Fruit fly (Drosophila melanogaster) whole organism, embryonic: Measurements from ENCODE around the gene Dbp73D.
A peak's percentile ranks its signal among the peaks of the same experiment; 100 is the strongest.

ENCODE experiments used
- CG10543 ChIP-seq: fragments of 200-800 bp; sonication (Bioruptor generic); optimal IDR thresholded peaks from 3 replicates; lab custom pipeline; 2017; ENCODE audit warnings: missing biosample characterization, mild to moderate bottlenecking, missing genetic modification characterization, moderate library complexity
- CG10979 ChIP-seq: fragments of 200-800 bp; sonication (Bioruptor generic); optimal IDR thresholded peaks from 2 replicates; lab custom pipeline; 2018; ENCODE audit warnings: missing biosample characterization, mild to moderate bottlenecking, missing genetic modification characterization, moderate library complexity
- CG12104 ChIP-seq: fragments of 200-800 bp; sonication (Bioruptor generic); optimal IDR thresholded peaks from 3 replicates; lab custom pipeline; 2016; ENCODE audit warnings: missing biosample characterization, missing genetic modification characterization
- CG12744 ChIP-seq: fragments of 200-800 bp; sonication (Bioruptor generic); optimal IDR thresholded peaks from 2 replicates; lab custom pipeline; 2016; ENCODE audit warnings: missing biosample characterization, missing genetic modification characterization
- CG13287 ChIP-seq: fragments of 200-800 bp; sonication (Bioruptor generic); IDR thresholded peaks from 2 replicates; pipeline ENCODE4 v1.3.6; 2022; ENCODE audit warnings: missing biosample characterization, missing genetic modification characterization; ENCODE audit not compliant: partially characterized antibody
- CG17359 ChIP-seq: fragments of 200-800 bp; sonication (Bioruptor generic); optimal IDR thresholded peaks from 3 replicates; lab custom pipeline; 2018; ENCODE audit warnings: missing biosample characterization, mild to moderate bottlenecking, missing genetic modification characterization, moderate library complexity
- CG30020 ChIP-seq: fragments of 200-800 bp; optimal IDR thresholded peaks from 2 replicates; lab custom pipeline; 2019; ENCODE audit warnings: missing biosample characterization, mild to moderate bottlenecking, missing genetic modification characterization, moderate library complexity
- CG32772 ChIP-seq: fragments of 200-800 bp; sonication (Bioruptor generic); IDR thresholded peaks from 2 replicates; pipeline ENCODE4 v1.3.6; 2022; ENCODE audit warnings: missing biosample characterization, missing genetic modification characterization
- CG34224 ChIP-seq: fragments of 200-800 bp; sonication (Bioruptor generic); IDR thresholded peaks from 3 replicates; pipeline ENCODE4 v1.3.6; 2022; ENCODE audit warnings: missing biosample characterization, missing genetic modification characterization; ENCODE audit not compliant: partially characterized antibody
- CG4854 ChIP-seq: fragments of 200-800 bp; sonication (Bioruptor generic); optimal IDR thresholded peaks from 2 replicates; lab custom pipeline; 2016; ENCODE audit warnings: missing biosample characterization, missing genetic modification characterization, inconsistent platforms
- CG5953 ChIP-seq: fragments of 200-800 bp; sonication (Bioruptor generic); IDR thresholded peaks from 2 replicates; pipeline ENCODE4 v1.3.6; 2022; ENCODE audit warnings: missing biosample characterization, missing genetic modification characterization
- CG7372 ChIP-seq: fragments of 200-800 bp; sonication (Bioruptor generic); IDR thresholded peaks from 2 replicates; pipeline ENCODE4 v1.3.6; 2022; ENCODE audit warnings: missing biosample characterization, missing genetic modification characterization
- CG7839 ChIP-seq: fragments of 200-800 bp; sonication (Bioruptor generic); optimal IDR thresholded peaks from 3 replicates; lab custom pipeline; 2018; ENCODE audit warnings: missing biosample characterization, mild to moderate bottlenecking, missing genetic modification characterization, moderate library complexity
- CG8089 ChIP-seq: fragments of 200-800 bp; sonication (Bioruptor generic); optimal IDR thresholded peaks from 3 replicates; lab custom pipeline; 2016; ENCODE audit warnings: missing biosample characterization, missing genetic modification characterization
- CG8924 ChIP-seq: fragments of 200-800 bp; optimal IDR thresholded peaks from 3 replicates; lab custom pipeline; 2019; ENCODE audit warnings: missing biosample characterization, mild to moderate bottlenecking, missing genetic modification characterization, moderate library complexity
- CG9797 ChIP-seq: fragments of 200-800 bp; sonication (Bioruptor generic); optimal IDR thresholded peaks from 3 replicates; lab custom pipeline; 2018; ENCODE audit warnings: missing biosample characterization, mild to moderate bottlenecking, missing genetic modification characterization
- Chrac-16 ChIP-seq: fragments of 200-800 bp; sonication (Bioruptor generic); optimal IDR thresholded peaks from 3 replicates; lab custom pipeline; 2016; ENCODE audit warnings: missing biosample characterization, missing genetic modification characterization
- D19B ChIP-seq: fragments of 200-800 bp; sonication (Bioruptor generic); optimal IDR thresholded peaks from 2 replicates; lab custom pipeline; 2017; ENCODE audit warnings: missing biosample characterization, mild to moderate bottlenecking, missing genetic modification characterization
- Dbx ChIP-seq: fragments of 200-800 bp; sonication (Bioruptor generic); IDR thresholded peaks from 3 replicates; pipeline ENCODE4 v1.3.6; 2022; ENCODE audit warnings: missing biosample characterization, missing genetic modification characterization
- Dref ChIP-seq: fragments of 200-800 bp; sonication (Bioruptor generic); IDR thresholded peaks from 2 replicates; pipeline ENCODE4 v1.3.6; 2022; ENCODE audit warnings: missing biosample characterization, missing genetic modification characterization
- Fer1 ChIP-seq: fragments of 200-800 bp; sonication (Bioruptor generic); optimal IDR thresholded peaks from 2 replicates; lab custom pipeline; 2017; ENCODE audit warnings: missing biosample characterization, mild to moderate bottlenecking, missing genetic modification characterization
- Fer3 ChIP-seq: fragments of 200-800 bp; sonication (Bioruptor generic); optimal IDR thresholded peaks from 2 replicates; lab custom pipeline; 2018; ENCODE audit warnings: missing biosample characterization, mild to moderate bottlenecking, missing genetic modification characterization, moderate library complexity
- MBD-R2 ChIP-seq: fragments of 200-800 bp; sonication (Bioruptor generic); IDR thresholded peaks from 2 replicates; pipeline ENCODE4 v1.3.6; 2022; ENCODE audit warnings: missing biosample characterization, missing genetic modification characterization
- Mad ChIP-seq: fragments of 200-800 bp; sonication (Bioruptor generic); optimal IDR thresholded peaks from 2 replicates; lab custom pipeline; 2016; ENCODE audit warnings: missing biosample characterization, missing genetic modification characterization
- Med ChIP-seq: fragments of 200-800 bp; sonication (Bioruptor generic); peaks from one replicate; lab custom pipeline; 2016; ENCODE audit warnings: missing biosample characterization, missing genetic modification characterization, mild to moderate bottlenecking, inconsistent platforms, moderate library complexity
- NC2β ChIP-seq: fragments of 200-800 bp; sonication (Bioruptor generic); optimal IDR thresholded peaks from 2 replicates; lab custom pipeline; 2016; ENCODE audit warnings: missing biosample characterization, missing genetic modification characterization
- Pdp1 ChIP-seq, 2 experiments: fragments of 200-800 bp; sonication (Bioruptor generic); optimal IDR thresholded peaks; 3 replicates each; lab custom pipeline; 2016; ENCODE audit warnings: missing biosample characterization in 2 of 2, missing genetic modification characterization in 2 of 2, mild to moderate bottlenecking in 1 of 2, moderate library complexity in 1 of 2
- Poxn ChIP-seq: fragments of 200-800 bp; sonication (Bioruptor generic); IDR thresholded peaks from 2 replicates; pipeline ENCODE4 v1.3.6; 2022; ENCODE audit warnings: missing biosample characterization, missing genetic modification characterization
- Scr ChIP-seq: fragments of 200-800 bp; sonication (Bioruptor generic); IDR thresholded peaks from 2 replicates; pipeline ENCODE4 v1.3.6; 2022; ENCODE audit warnings: missing biosample characterization, missing genetic modification characterization; ENCODE audit not compliant: partially characterized antibody
- Sry-δ ChIP-seq: fragments of 200-800 bp; sonication (Bioruptor generic); optimal IDR thresholded peaks from 2 replicates; lab custom pipeline; 2016; ENCODE audit warnings: missing biosample characterization, missing genetic modification characterization
- Ssrp ChIP-seq: fragments of 200-800 bp; sonication (Bioruptor generic); optimal IDR thresholded peaks from 2 replicates; lab custom pipeline; 2018; ENCODE audit warnings: missing biosample characterization, mild to moderate bottlenecking, missing genetic modification characterization, moderate library complexity
- Tbp ChIP-seq: fragments of >200 bp; optimal IDR thresholded peaks from 2 replicates; lab custom pipeline; 2018; ENCODE audit warnings: missing biosample characterization, missing genetic modification characterization
- amos ChIP-seq: fragments of 200-800 bp; sonication (Bioruptor generic); IDR thresholded peaks from 2 replicates; pipeline ENCODE4 v1.3.6; 2022; ENCODE audit warnings: missing biosample characterization, missing genetic modification characterization; ENCODE audit not compliant: partially characterized antibody
- btn ChIP-seq: fragments of 200-800 bp; sonication (Bioruptor generic); optimal IDR thresholded peaks from 2 replicates; lab custom pipeline; 2016; ENCODE audit warnings: missing biosample characterization, missing genetic modification characterization
- emc ChIP-seq: fragments of 200-800 bp; sonication (Bioruptor generic); optimal IDR thresholded peaks from 2 replicates; lab custom pipeline; 2016; ENCODE audit warnings: missing biosample characterization, missing genetic modification characterization
- knrl ChIP-seq: fragments of 200-800 bp; sonication (Bioruptor generic); IDR thresholded peaks from 3 replicates; pipeline ENCODE4 v1.3.6; 2022; ENCODE audit warnings: missing biosample characterization, missing genetic modification characterization; ENCODE audit not compliant: partially characterized antibody
- lmd ChIP-seq: fragments of 200-800 bp; sonication (Bioruptor generic); IDR thresholded peaks from 2 replicates; pipeline ENCODE4 v1.3.6; 2022; ENCODE audit warnings: missing biosample characterization, missing genetic modification characterization
- lola ChIP-seq, 3 experiments: fragments of >200 bp in 2 of 3; fragments of 200-800 bp in 1 of 3; sonication (Bioruptor generic) in 1 of 3; optimal IDR thresholded peaks; 2 replicates each; lab custom pipeline; 2017 to 2019; ENCODE audit warnings: missing biosample characterization in 3 of 3, missing genetic modification characterization in 3 of 3, mild to moderate bottlenecking in 1 of 3, moderate library complexity in 1 of 3
- lov ChIP-seq, 2 experiments: fragments of 200-800 bp in 1 of 2; fragments of >200 bp in 1 of 2; sonication (Bioruptor generic) in 1 of 2; IDR thresholded peaks in 1 of 2; optimal IDR thresholded peaks in 1 of 2; 2 replicates in 1 of 2; 3 replicates in 1 of 2; pipeline versions ENCODE4 v1.3.6 to Lab custom; 2017 to 2022; ENCODE audit warnings: missing biosample characterization in 1 of 2, missing genetic modification characterization in 1 of 2
- phol ChIP-seq: fragments of 200-800 bp; sonication (Bioruptor generic); optimal IDR thresholded peaks from 3 replicates; lab custom pipeline; 2018; ENCODE audit warnings: missing biosample characterization, mild to moderate bottlenecking, missing genetic modification characterization, moderate library complexity
- row ChIP-seq: fragments of 200-800 bp; sonication (Bioruptor generic); IDR thresholded peaks from 3 replicates; pipeline ENCODE4 v1.3.6; 2022; ENCODE audit warnings: missing biosample characterization, missing genetic modification characterization
- sd ChIP-seq: fragments of 200-800 bp; sonication (Bioruptor generic); optimal IDR thresholded peaks from 3 replicates; lab custom pipeline; 2018; ENCODE audit warnings: missing biosample characterization, mild to moderate bottlenecking, missing genetic modification characterization, moderate library complexity
- seq ChIP-seq: fragments of 200-800 bp; sonication (Bioruptor generic); IDR thresholded peaks from 2 replicates; pipeline ENCODE4 v1.3.6; 2022; ENCODE audit warnings: missing biosample characterization, missing genetic modification characterization
- sug ChIP-seq: fragments of 200-800 bp; optimal IDR thresholded peaks from 2 replicates; lab custom pipeline; 2019; ENCODE audit warnings: missing biosample characterization, mild to moderate bottlenecking, missing genetic modification characterization, moderate library complexity
- tll ChIP-seq, 2 experiments: fragments of 200-800 bp in 1 of 2; fragments of >200 bp in 1 of 2; sonication (Bioruptor generic) in 1 of 2; optimal IDR thresholded peaks; 2 replicates each; lab custom pipeline; 2017 to 2019; ENCODE audit warnings: missing biosample characterization in 2 of 2, missing genetic modification characterization in 2 of 2, mild to moderate bottlenecking in 1 of 2, moderate library complexity in 1 of 2
- toy ChIP-seq: fragments of 200-800 bp; sonication (Bioruptor generic); IDR thresholded peaks from 2 replicates; pipeline ENCODE4 v1.3.6; 2022; ENCODE audit warnings: missing biosample characterization, missing genetic modification characterization
- trh ChIP-seq: fragments of 200-800 bp; sonication (Bioruptor generic); optimal IDR thresholded peaks from 2 replicates; lab custom pipeline; 2016; ENCODE audit warnings: missing biosample characterization, missing genetic modification characterization
- vnd ChIP-seq: fragments of 200-800 bp; sonication (Bioruptor generic); IDR thresholded peaks from 3 replicates; pipeline ENCODE4 v1.3.6; 2022; ENCODE audit warnings: missing biosample characterization, missing genetic modification characterization; ENCODE audit not compliant: partially characterized antibody
- zfh2 ChIP-seq: fragments of 200-800 bp; sonication (Bioruptor generic); optimal IDR thresholded peaks from 2 replicates; lab custom pipeline; 2016; ENCODE audit warnings: missing biosample characterization, missing genetic modification characterization

The Dbp73D gene

DNA sequence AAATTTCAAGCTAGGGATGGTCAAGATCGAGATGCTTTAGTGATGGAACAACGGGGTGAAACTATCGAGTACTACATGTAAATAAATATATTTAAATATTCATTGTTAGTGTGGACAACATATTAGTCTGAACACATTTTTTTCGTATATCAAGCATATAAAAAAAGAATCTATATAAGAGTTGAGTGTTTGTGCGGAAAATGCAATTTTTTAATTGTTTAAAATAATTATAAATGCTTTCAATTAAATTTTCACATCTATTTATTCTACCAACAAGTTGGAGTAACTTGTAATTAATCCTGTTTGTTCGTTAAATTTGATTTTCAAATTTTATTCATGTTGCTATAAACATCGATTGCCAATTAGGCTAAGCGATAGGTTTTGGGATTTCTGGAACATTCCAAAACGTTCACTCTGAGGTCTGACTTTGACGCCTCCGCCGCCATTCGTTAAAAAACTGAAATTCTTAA lies 49.1 kb upstream of the Dbp73D start, which contains the start of the genes mus302 and CG9705 (continued):
- TF ChIP-seq lov (optimal IDR thresholded peaks at IDR 0.05; lab: Kevin White, UChicago) (no peak), lov (GFP tag; IDR thresholded peaks at IDR 0.05; lab: Robert Waterston, UW) (no peak), CG9797 (peak; percentile 60), CG32772 (GFP tag; lab: Robert Waterston, UW) (peak; percentile 57; the same call in 1 of the 2 replicates), btn (GFP tag; lab: Kevin White, UChicago) (no peak), Mad (GFP tag; lab: Kevin White, UChicago) (peak; percentile 22), toy (no peak), CG8089 (no peak), CG30020 (tag; lab: Kevin White, UChicago) (peak; percentile 86), CG13287 (GFP tag; lab: Robert Waterston, UW) (peak; percentile 72), sug (tag; lab: Kevin White, UChicago) (peak; percentile 54), Chrac-16 (peak; percentile 30), CG4854 (peak; percentile 11), amos (GFP tag; lab: Robert Waterston, UW) (peak; percentile 56), Poxn (GFP tag; lab: Robert Waterston, UW) (no peak), Dref (GFP tag; lab: Robert Waterston, UW) (peak; percentile 51), zfh2 (GFP tag; lab: Kevin White, UChicago) (peak; percentile 26), Ssrp (tag; lab: Kevin White, UChicago) (peak; percentile 56), Dbx (0 out of 3 replicates have a peak, but pooled peaks have one; percentile 23), CG7839 (peak; percentile 64), vnd (GFP tag; lab: Robert Waterston, UW) (peak; percentile 61; the same call in 2 of the 3 replicates), seq (GFP tag; lab: Robert Waterston, UW) (no peak), emc (GFP tag; lab: Kevin White, UChicago) (no peak), Tbp (peak; percentile 2), CG34224 (GFP tag; lab: Robert Waterston, UW) (peak; percentile 29; the same call in 1 of the 3 replicates), phol (peak; percentile 75), Sry-δ (peak; percentile 79), CG5953 (no peak), Fer3 (tag; lab: Kevin White, UChicago) (peak; percentile 33), CG17359 (tag; lab: Kevin White, UChicago) (peak; percentile 49), Pdp1 (GFP tag; optimal IDR thresholded peaks at IDR 0.05; lab: Kevin White, UChicago) (peak; percentile 14 to 26), trh (GFP tag; lab: Kevin White, UChicago) (peak; percentile 31), CG12744 (no peak), CG7372 (GFP tag; lab: Robert Waterston, UW) (0 out of 2 replicates have a peak, but pooled peaks have one; percentile 15), CG12104 (peak; percentile 37), knrl (GFP tag; lab: Robert Waterston, UW) (peak; percentile 79), CG8924 (tag; lab: Kevin White, UChicago) (peak; percentile 43), lola (GFP tag; optimal IDR thresholded peaks at IDR 0.05; lab: Kevin White, UChicago) (peak in 1 of 3 experiments; percentile 70), CG10543 (GFP tag; lab: Kevin White, UChicago) (peak; percentile 12), NC2β (GFP tag; lab: Kevin White, UChicago) (no peak), D19B (GFP tag; lab: Kevin White, UChicago) (no peak), row (GFP tag; lab: Robert Waterston, UW) (peak; percentile 87), CG10979 (peak; percentile 33), Scr (GFP tag; lab: Robert Waterston, UW) (peak; percentile 80), MBD-R2 (GFP tag; lab: Robert Waterston, UW) (no peak; the same call in 1 of the 2 replicates), Fer1 (GFP tag; lab: Kevin White, UChicago) (no peak), sd (tag; lab: Kevin White, UChicago) (peak; percentile 11), tll (GFP tag; optimal IDR thresholded peaks at IDR 0.05; lab: Kevin White, UChicago) (peak in 1 of 2 experiments; percentile 40), Med (GFP tag; lab: Kevin White, UChicago) (peak; percentile 80), lmd (peak; percentile 26; the same call in 1 of the 2 replicates)
